Worm (Caenorhabditis elegans) whole organism, early embryonic: ENCODE results near the gene dyf-6.

Experiments used
- B0310.2 ChIP-seq: sonication (generic microtip); optimal IDR thresholded peaks from 2 replicates; lab custom pipeline; 2016; ENCODE audit warnings: mild to moderate bottlenecking, missing genetic modification characterization, missing compliant biosample characterization
- F13C5.2 ChIP-seq: sonication (generic microtip); optimal IDR thresholded peaks from 2 replicates; lab custom pipeline; 2017; ENCODE audit warnings: mild to moderate bottlenecking, missing genetic modification characterization, inconsistent platforms, missing compliant biosample characterization
- aly-1 ChIP-seq: sonication (generic microtip); optimal IDR thresholded peaks from 2 replicates; lab custom pipeline; 2016; ENCODE audit warnings: missing genetic modification characterization, missing compliant biosample characterization
- ama-1 ChIP-seq: fragments of 150-350 bp; optimal IDR thresholded peaks from 2 replicates; lab custom pipeline; 2014
- ceh-13 ChIP-seq: fragments of 200-800 bp; sonication (Bioruptor generic); optimal IDR thresholded peaks from 2 replicates; lab custom pipeline; 2018; ENCODE audit warnings: mild to moderate bottlenecking, missing genetic modification characterization, missing compliant biosample characterization
- ceh-36 ChIP-seq: sonication (generic microtip); optimal IDR thresholded peaks from 2 replicates; lab custom pipeline; 2016; ENCODE audit warnings: missing genetic modification characterization, inconsistent platforms, missing compliant biosample characterization
- ets-7 ChIP-seq: sonication (generic microtip); optimal IDR thresholded peaks from 2 replicates; lab custom pipeline; 2016; ENCODE audit warnings: missing genotype, missing genetic modification characterization, missing compliant biosample characterization
- flt-1 ChIP-seq: fragments of 200-800 bp; sonication (Bioruptor generic); IDR thresholded peaks from 2 replicates; pipeline ENCODE4 v1.3.6; 2022; ENCODE audit warnings: missing genetic modification characterization, missing compliant biosample characterization
- hmbx-1 ChIP-seq: sonication (generic microtip); optimal IDR thresholded peaks from 2 replicates; lab custom pipeline; 2016; ENCODE audit warnings: mild to moderate bottlenecking, missing genetic modification characterization, missing compliant biosample characterization
- hmg-4 ChIP-seq: fragments of 200-800 bp; sonication (Bioruptor generic); optimal IDR thresholded peaks from 2 replicates; lab custom pipeline; 2018; ENCODE audit warnings: mild to moderate bottlenecking, missing genetic modification characterization, missing compliant biosample characterization
- hnd-1 ChIP-seq: sonication (generic microtip); optimal IDR thresholded peaks from 2 replicates; lab custom pipeline; 2016; ENCODE audit warnings: missing genetic modification characterization, missing compliant biosample characterization
- pes-1 ChIP-seq: fragments of 200-800 bp; sonication (Bioruptor generic); IDR thresholded peaks from 2 replicates; pipeline ENCODE4 v1.3.6; 2022; ENCODE audit warnings: missing genetic modification reagents, missing genetic modification characterization, missing compliant biosample characterization
- scrt-1 ChIP-seq: fragments of 200-800 bp; sonication (Bioruptor generic); IDR thresholded peaks from 2 replicates; pipeline ENCODE4 v1.3.6; 2022; ENCODE audit warnings: missing genetic modification characterization, missing compliant biosample characterization
- sea-1 ChIP-seq: fragments of 200-800 bp; sonication (Bioruptor generic); conservative IDR thresholded peaks from 2 replicates; pipeline ENCODE4 v1.3.6; 2022; ENCODE audit warnings: missing genetic modification characterization, missing compliant biosample characterization
- tbx-11 ChIP-seq: fragments of 200-800 bp; sonication (Bioruptor generic); IDR thresholded peaks from 2 replicates; pipeline ENCODE4 v1.3.6; 2022; ENCODE audit warnings: missing genetic modification characterization, missing compliant biosample characterization
- tbx-37 ChIP-seq: fragments of 200-800 bp; sonication (Bioruptor generic); conservative IDR thresholded peaks from 2 replicates; pipeline ENCODE4 v1.3.6; 2022; ENCODE audit warnings: missing genetic modification reagents, missing genetic modification characterization, missing compliant biosample characterization
- tra-4 ChIP-seq: sonication (generic microtip); optimal IDR thresholded peaks from 2 replicates; lab custom pipeline; 2017; ENCODE audit warnings: missing genetic modification characterization, missing compliant biosample characterization

dyf-6 gene

DNA sequence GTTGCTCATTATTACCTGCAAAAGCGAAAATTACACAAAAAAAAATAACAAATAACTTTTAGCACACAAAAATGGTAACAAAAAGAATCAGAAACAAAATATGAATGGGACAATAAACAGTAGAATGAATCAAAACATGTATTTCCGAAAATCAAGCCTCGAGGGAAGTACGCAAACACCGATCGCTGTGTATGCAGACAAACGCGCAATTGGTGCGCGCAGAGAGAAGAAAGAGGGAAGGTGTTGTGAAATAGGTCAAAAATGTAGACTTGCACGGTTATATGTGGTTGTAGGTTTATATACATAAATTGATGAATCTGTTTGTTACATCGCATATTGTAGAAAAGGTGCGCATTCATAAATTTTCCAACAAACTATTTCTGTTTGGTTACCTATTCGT is 33.4 kb upstream of the dyf-6 start, which contains the start of gene cdk-11.2:
TSS of gene cdk-11.2 (minus strand) at position 23 of the 400 bp plus-strand sequence.
- TF ChIP-seq scrt-1 (GFP tag; lab: Robert Waterston, UW) (no peak), flt-1 (GFP tag; lab: Robert Waterston, UW) (0 out of 2 replicates have a peak, but pooled peaks have one; percentile 14), tra-4 (tag; lab: Kevin White, UChicago) (no peak), tbx-11 (GFP tag; lab: Robert Waterston, UW) (no peak), F13C5.2 (peak; percentile 50), tbx-37 (GFP tag; lab: Robert Waterston, UW) (no peak)

DNA sequence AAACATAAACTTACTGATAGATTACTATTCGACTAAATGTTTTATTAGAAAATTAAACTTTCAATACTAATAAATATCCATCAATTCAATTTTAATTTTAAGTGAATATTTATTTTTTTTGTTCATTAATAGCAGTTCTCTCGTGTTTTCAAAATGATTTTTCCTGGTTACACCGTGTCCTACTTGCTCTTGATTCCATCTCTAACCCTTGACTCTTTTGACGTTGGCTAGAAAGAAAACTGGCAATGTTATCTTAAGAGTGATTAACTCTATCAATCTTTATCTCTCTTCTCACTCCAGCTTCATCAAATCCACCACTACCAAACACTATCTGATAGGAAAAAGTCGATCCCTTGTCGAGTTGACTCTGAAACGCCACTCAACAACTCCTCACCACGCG is 26.1 kb upstream of the dyf-6 start, which contains the start of gene acr-8:
TSS of gene acr-8 (plus strand) at position 301 of the 400 bp plus-strand sequence.
- no peak for TF ChIP-seq ceh-13
- no peak for TF ChIP-seq flt-1 (GFP tag; lab: Robert Waterston, UW)

DNA sequence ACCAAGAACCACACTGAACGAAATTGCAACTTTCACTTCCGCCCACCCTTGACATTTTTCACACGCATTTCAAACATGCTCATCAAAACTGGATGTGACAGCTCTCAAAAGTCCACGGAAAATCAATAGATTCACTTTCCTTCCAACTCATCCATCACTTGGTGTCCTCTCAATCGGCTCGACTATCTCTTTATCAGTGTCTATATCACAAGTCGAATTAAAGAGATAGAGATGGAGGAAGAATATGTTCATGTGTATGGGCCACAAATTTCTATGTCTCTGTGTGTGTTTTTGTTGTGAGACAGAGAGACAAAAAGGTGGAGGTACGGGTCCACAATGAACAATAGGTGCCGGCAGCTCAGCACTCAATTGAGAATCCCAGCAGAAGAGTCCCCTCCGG is 24.2 kb upstream of the dyf-6 start:
- no peak for TF ChIP-seq ama-1 (lab: Kevin White, UChicago)
- no peak for TF ChIP-seq ets-7 (tag; lab: Kevin White, UChicago)
- no peak for TF ChIP-seq hnd-1 (tag; lab: Kevin White, UChicago)
- TF ChIP-seq tbx-11 (GFP tag; lab: Robert Waterston, UW) = no peak
- TF ChIP-seq pes-1 (GFP tag; lab: Robert Waterston, UW) = no peak
- no peak for TF ChIP-seq tbx-37 (GFP tag; lab: Robert Waterston, UW)
- no peak for TF ChIP-seq ceh-13
- TF ChIP-seq aly-1 (tag; lab: Kevin White, UChicago) = no peak
- no peak for TF ChIP-seq ceh-36 (tag; lab: Kevin White, UChicago)
- TF ChIP-seq hmg-4 (GFP tag; lab: Kevin White, UChicago) = no peak
- TF ChIP-seq sea-1 (GFP tag; lab: Robert Waterston, UW) = no peak
- no peak for TF ChIP-seq hmbx-1 (tag; lab: Kevin White, UChicago)
- TF ChIP-seq scrt-1 (GFP tag; lab: Robert Waterston, UW) = no peak
- TF ChIP-seq tra-4 (tag; lab: Kevin White, UChicago) = no peak
- no peak for TF ChIP-seq F13C5.2

DNA sequence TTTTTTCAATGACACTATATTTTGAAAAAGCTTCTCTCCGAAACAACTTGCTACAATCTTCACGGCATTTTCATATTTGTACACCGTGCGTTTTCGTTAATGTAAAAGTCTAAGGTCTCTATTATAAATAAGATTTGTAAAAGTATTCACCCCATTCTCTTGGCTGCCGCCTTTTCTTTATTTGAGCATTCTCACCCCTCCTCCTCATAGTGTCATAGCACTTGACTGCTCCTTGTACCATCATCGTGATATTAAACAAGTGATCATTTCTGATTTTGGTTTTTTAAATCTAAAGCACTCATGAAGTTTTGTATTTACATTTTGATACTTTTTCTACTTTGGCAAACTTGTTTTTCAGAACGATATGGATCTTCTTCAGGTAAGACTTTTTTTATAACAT is 20.5 kb upstream of the dyf-6 start, which contains the start of gene ZC504.1:
TSS of gene ZC504.1 (plus strand) at position 301 of the 400 bp plus-strand sequence.
- TF ChIP-seq hnd-1 (tag; lab: Kevin White, UChicago) = no peak
- TF ChIP-seq ama-1 (lab: Kevin White, UChicago) = no peak
- TF ChIP-seq hmg-4 (GFP tag; lab: Kevin White, UChicago) = no peak
- TF ChIP-seq tbx-11 (GFP tag; lab: Robert Waterston, UW) = no peak
- no peak for TF ChIP-seq sea-1 (GFP tag; lab: Robert Waterston, UW)
- TF ChIP-seq scrt-1 (GFP tag; lab: Robert Waterston, UW) = no peak
- TF ChIP-seq B0310.2 (tag; lab: Kevin White, UChicago) = no peak
- no peak for TF ChIP-seq pes-1 (GFP tag; lab: Robert Waterston, UW)
- no peak for TF ChIP-seq aly-1 (tag; lab: Kevin White, UChicago)
- no peak for TF ChIP-seq ets-7 (tag; lab: Kevin White, UChicago)
- TF ChIP-seq ceh-36 (tag; lab: Kevin White, UChicago) = no peak
- TF ChIP-seq flt-1 (GFP tag; lab: Robert Waterston, UW) = no peak
- no peak for TF ChIP-seq hmbx-1 (tag; lab: Kevin White, UChicago)
- TF ChIP-seq F13C5.2 = no peak
- no peak for TF ChIP-seq tra-4 (tag; lab: Kevin White, UChicago)
- no peak for TF ChIP-seq tbx-37 (GFP tag; lab: Robert Waterston, UW)
- no peak for TF ChIP-seq ceh-13

DNA sequence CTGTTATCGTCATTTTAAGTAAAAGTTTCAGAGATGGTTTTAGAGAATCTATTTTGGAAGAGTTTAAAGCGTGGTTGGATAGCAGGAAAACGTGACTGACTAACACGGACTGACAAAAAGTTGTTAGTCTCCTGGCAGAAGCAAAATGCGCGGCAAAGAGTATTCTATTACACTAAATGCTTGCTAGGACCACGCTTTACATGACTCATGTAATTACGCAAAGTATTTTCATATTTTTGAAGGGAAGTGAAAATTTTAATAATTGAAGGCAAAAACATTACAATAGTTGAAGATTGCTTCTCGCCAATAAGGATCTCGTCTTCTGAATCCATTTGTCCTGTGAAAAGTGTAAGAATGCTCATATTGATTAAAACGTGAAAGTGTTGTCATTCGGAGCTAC is 19.9 kb upstream of the dyf-6 start, which contains the start of gene gur-3:
TSS of gene gur-3 (minus strand) at position 101 of the 400 bp plus-strand sequence.
- TF ChIP-seq pes-1 (GFP tag; lab: Robert Waterston, UW) = no peak
- no peak for TF ChIP-seq hmbx-1 (tag; lab: Kevin White, UChicago)
- no peak for TF ChIP-seq tbx-37 (GFP tag; lab: Robert Waterston, UW)
- TF ChIP-seq ceh-13 = no peak
- no peak for TF ChIP-seq ceh-36 (tag; lab: Kevin White, UChicago)
- TF ChIP-seq sea-1 (GFP tag; lab: Robert Waterston, UW) = no peak
- TF ChIP-seq hmg-4 (GFP tag; lab: Kevin White, UChicago) = no peak
- no peak for TF ChIP-seq ama-1 (lab: Kevin White, UChicago)
- no peak for TF ChIP-seq F13C5.2
- no peak for TF ChIP-seq flt-1 (GFP tag; lab: Robert Waterston, UW)
- TF ChIP-seq tra-4 (tag; lab: Kevin White, UChicago) = no peak
- no peak for TF ChIP-seq B0310.2 (tag; lab: Kevin White, UChicago)
- TF ChIP-seq hnd-1 (tag; lab: Kevin White, UChicago) = no peak
- TF ChIP-seq ets-7 (tag; lab: Kevin White, UChicago) = no peak
- TF ChIP-seq tbx-11 (GFP tag; lab: Robert Waterston, UW) = no peak
- no peak for TF ChIP-seq scrt-1 (GFP tag; lab: Robert Waterston, UW)
- no peak for TF ChIP-seq aly-1 (tag; lab: Kevin White, UChicago)

DNA sequence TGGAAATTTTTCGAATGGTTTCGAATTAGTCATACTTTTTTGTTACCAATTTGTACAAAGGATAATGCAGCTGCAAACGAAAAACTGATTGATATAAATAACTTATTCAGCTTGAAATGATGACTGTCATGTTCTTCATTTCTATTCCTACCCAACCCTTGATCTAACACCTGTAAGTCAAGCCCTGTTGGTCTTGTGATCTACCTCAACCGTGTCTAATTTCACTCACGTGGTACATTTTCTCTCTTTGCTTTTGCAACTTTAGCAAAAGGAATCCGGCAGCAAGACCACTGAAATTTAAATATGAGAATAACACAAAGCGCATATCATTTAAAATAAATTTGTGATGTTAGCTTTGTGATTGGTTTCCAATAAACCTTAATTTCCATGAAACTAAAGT is 17.7 kb upstream of the dyf-6 start:
- TF ChIP-seq hmbx-1 (tag; lab: Kevin White, UChicago) (no peak), tra-4 (tag; lab: Kevin White, UChicago) (no peak), B0310.2 (tag; lab: Kevin White, UChicago) (no peak), scrt-1 (GFP tag; lab: Robert Waterston, UW) (no peak), hnd-1 (tag; lab: Kevin White, UChicago) (no peak), tbx-11 (GFP tag; lab: Robert Waterston, UW) (no peak), ama-1 (lab: Kevin White, UChicago) (no peak), F13C5.2 (no peak), hmg-4 (GFP tag; lab: Kevin White, UChicago) (no peak), pes-1 (GFP tag; lab: Robert Waterston, UW) (no peak), tbx-37 (GFP tag; lab: Robert Waterston, UW) (no peak), ceh-13 (no peak), aly-1 (tag; lab: Kevin White, UChicago) (no peak)

DNA sequence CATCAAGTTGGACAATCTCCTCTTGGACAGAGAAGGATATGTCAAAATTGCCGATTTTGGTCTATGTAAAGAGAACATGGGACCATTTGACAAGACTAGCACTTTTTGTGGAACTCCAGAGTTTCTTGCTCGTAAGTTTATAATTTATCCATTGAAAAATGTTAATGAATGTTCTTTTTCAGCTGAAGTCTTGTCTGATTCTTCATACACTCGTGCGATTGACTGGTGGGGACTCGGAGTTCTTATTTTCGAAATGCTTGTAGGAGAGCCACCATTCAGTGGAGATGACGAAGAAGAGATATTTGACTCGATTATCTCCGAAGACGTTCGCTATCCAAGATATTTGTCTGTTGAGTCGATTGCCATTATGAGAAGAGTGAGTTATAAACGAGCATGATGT is 14.8 kb upstream of the dyf-6 start:
- TF ChIP-seq aly-1 (tag; lab: Kevin White, UChicago) = no peak
- TF ChIP-seq flt-1 (GFP tag; lab: Robert Waterston, UW) = no peak
- no peak for TF ChIP-seq ets-7 (tag; lab: Kevin White, UChicago)
- TF ChIP-seq B0310.2 (tag; lab: Kevin White, UChicago) = no peak
- no peak for TF ChIP-seq hnd-1 (tag; lab: Kevin White, UChicago)
- no peak for TF ChIP-seq pes-1 (GFP tag; lab: Robert Waterston, UW)
- TF ChIP-seq hmbx-1 (tag; lab: Kevin White, UChicago) = no peak
- TF ChIP-seq ceh-13 = no peak
